Fruit fly (Drosophila melanogaster): ENCODE data around the gene CG4375.

DNA sequence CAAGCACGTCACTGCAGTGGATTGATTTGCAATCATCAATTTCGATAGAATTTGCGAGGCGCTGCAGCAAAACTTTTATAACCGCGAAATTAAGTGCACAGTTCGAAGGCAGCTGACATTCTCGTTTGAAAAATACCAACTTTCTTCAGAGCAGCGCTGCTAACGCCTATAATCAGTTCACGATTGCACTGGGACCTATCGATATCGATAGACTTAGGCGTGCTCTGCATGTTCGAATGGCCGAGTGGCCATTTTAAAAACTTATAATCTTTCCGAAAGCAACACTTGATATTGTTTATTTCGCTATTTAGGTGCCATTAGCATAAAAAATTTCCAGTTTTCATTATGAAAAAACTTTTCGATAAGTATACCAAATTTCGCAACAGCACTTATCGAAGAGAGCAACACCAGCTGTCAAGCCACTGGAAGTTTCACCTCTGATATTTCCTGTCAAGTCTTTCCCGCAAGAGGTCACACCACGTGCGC, 10.2 kb upstream of the CG4375 start, which contains the start of gene gNacalpha:
- TF ChIP-seq cwo (GFP tag; optimal IDR thresholded peaks at IDR 0.05), result no peak
- no peak for TF ChIP-seq Ets65A (GFP tag)
- TF ChIP-seq CG10274 (GFP tag; optimal IDR thresholded peaks at IDR 0.05), result no peak
- TF ChIP-seq Adf1 (GFP tag; IDR thresholded peaks at IDR 0.05), result no peak
- no peak for TF ChIP-seq Side (GFP tag; optimal IDR thresholded peaks at IDR 0.05)
- no peak for TF ChIP-seq CG15269 (tag; optimal IDR thresholded peaks at IDR 0.05)
- peak; percentile 75 for TF ChIP-seq stwl (tag; optimal IDR thresholded peaks at IDR 0.05)
- TF ChIP-seq CG7839 (tag; optimal IDR thresholded peaks at IDR 0.05), result no peak

All from whole organism, embryonic.